6 worm cellular contexts compared by ENCODE assay signal in genomic region chrIII:12599672-12600071, ce11.
TF ChIP-seq lines count a peak whose summit lies in the region.

gldi-8 (minus strand) TSS chrIII:12599729.

TF ChIP-seq in whole organism, L1 larva, 84 proteins besides CTCF, POLR2A, EP300 and RAD21 (continues in another document):
- no peak for TF ChIP-seq ceh-63 (GFP tag; optimal IDR thresholded peaks at IDR 0.05; lab: Kevin White, UChicago)
- TF ChIP-seq ztf-4 (tag; optimal IDR thresholded peaks at IDR 0.05; lab: Kevin White, UChicago) = no peak
- peak; percentile 5 for TF ChIP-seq nhr-90 (tag; optimal IDR thresholded peaks at IDR 0.05; lab: Kevin White, UChicago; ENCODE audit: poor library complexity)
- TF ChIP-seq unc-62 (GFP tag; optimal IDR thresholded peaks at IDR 0.05; lab: Kevin White, UChicago) = no peak
- peak; percentile 27 for TF ChIP-seq rnt-1 (tag; optimal IDR thresholded peaks at IDR 0.05; lab: Kevin White, UChicago)
- peak in 1 of 3 experiments; percentile 1 for TF ChIP-seq ceh-82 (tag; optimal IDR thresholded peaks at IDR 0.05; lab: Kevin White, UChicago)
- TF ChIP-seq nhr-28 (tag; optimal IDR thresholded peaks at IDR 0.05; lab: Kevin White, UChicago) = no peak
- TF ChIP-seq lin-13 (GFP tag; optimal IDR thresholded peaks at IDR 0.05; lab: Kevin White, UChicago) = peak; percentile 53
- TF ChIP-seq lin-39 (tag; optimal IDR thresholded peaks at IDR 0.05; lab: Kevin White, UChicago) = no peak
- no peak for TF ChIP-seq fkh-4 (tag; optimal IDR thresholded peaks at IDR 0.05; lab: Kevin White, UChicago; ENCODE audit: borderline replicate concordance)
- TF ChIP-seq blmp-1 (tag; optimal IDR thresholded peaks at IDR 0.05; lab: Kevin White, UChicago) = peak; percentile 8
- peak; percentile 5 for TF ChIP-seq snu-23 (GFP tag; optimal IDR thresholded peaks at IDR 0.05; lab: Kevin White, UChicago)
- TF ChIP-seq nhr-85 (tag; lab: Kevin White, UChicago) = peak; percentile 82
- peak; percentile 48 for TF ChIP-seq snpc-4 (tag; optimal IDR thresholded peaks at IDR 0.05; lab: Kevin White, UChicago)
- TF ChIP-seq nhr-11 (tag; optimal IDR thresholded peaks at IDR 0.05; lab: Kevin White, UChicago) = no peak

TF ChIP-seq in whole organism, L2 larva, 48 proteins besides CTCF, POLR2A, EP300 and RAD21:
- peak; percentile 82 for TF ChIP-seq snpc-4 (tag; optimal IDR thresholded peaks at IDR 0.05; lab: Kevin White, UChicago)
- no peak for TF ChIP-seq sma-9 (GFP tag; optimal IDR thresholded peaks at IDR 0.05; lab: Kevin White, UChicago)
- TF ChIP-seq sma-9 (tag; optimal IDR thresholded peaks at IDR 0.05; lab: Kevin White, UChicago) = no peak

TF ChIP-seq in whole organism, L3 larva, 47 proteins besides CTCF, POLR2A, EP300 and RAD21:
- TF ChIP-seq aly-2 (tag; optimal IDR thresholded peaks at IDR 0.05; lab: Kevin White, UChicago) (no peak), snpc-4 (tag; optimal IDR thresholded peaks at IDR 0.05; lab: Kevin White, UChicago) (peak; percentile 56), egl-5 (tag; optimal IDR thresholded peaks at IDR 0.05; lab: Kevin White, UChicago) (peak; percentile 15)

TF ChIP-seq in whole organism, L4 larva, 104 proteins besides CTCF, POLR2A, EP300 and RAD21:
- no peak for TF ChIP-seq ztf-11 (tag; optimal IDR thresholded peaks at IDR 0.05; lab: Kevin White, UChicago)
- no peak for TF ChIP-seq hlh-11 (tag; optimal IDR thresholded peaks at IDR 0.05; lab: Kevin White, UChicago)
- no peak for TF ChIP-seq nhr-111 (GFP tag; optimal IDR thresholded peaks at IDR 0.05; lab: Kevin White, UChicago)
- peak; percentile 75 for TF ChIP-seq aha-1 (tag; lab: Kevin White, UChicago)
- TF ChIP-seq Y105C5A.15 (GFP tag; IDR thresholded peaks at IDR 0.05; lab: Robert Waterston, UW) = 0 out of 2 replicates have a peak, but pooled peaks have one; percentile 18
- 0 out of 2 replicates have a peak, but pooled peaks have one; percentile 18 for TF ChIP-seq tra-1 (GFP tag; IDR thresholded peaks at IDR 0.05; lab: Robert Waterston, UW)
- peak; percentile 45 for TF ChIP-seq ama-1 (optimal IDR thresholded peaks at IDR 0.05; lab: Kevin White, UChicago)
- 0 out of 2 replicates have a peak, but pooled peaks have one; percentile 10 for TF ChIP-seq dmd-6 (GFP tag; IDR thresholded peaks at IDR 0.05; lab: Robert Waterston, UW)
- TF ChIP-seq php-3 (GFP tag; IDR thresholded peaks at IDR 0.05; lab: Robert Waterston, UW) = peak; percentile 15; the same call in 1 of the 2 replicates
- no peak for TF ChIP-seq mxl-2 (GFP tag; conservative IDR thresholded peaks at IDR 0.05; lab: Robert Waterston, UW)
- no peak for TF ChIP-seq mes-2 (tag; optimal IDR thresholded peaks at IDR 0.05; lab: Kevin White, UChicago; ENCODE audit: poor library complexity, severe bottlenecking)
- TF ChIP-seq D1046.2 (GFP tag; IDR thresholded peaks at IDR 0.05; lab: Robert Waterston, UW) = no peak

TF ChIP-seq in whole organism, midembryonic, 9 proteins besides CTCF, POLR2A, EP300 and RAD21:
- TF ChIP-seq ztf-23 (GFP tag; IDR thresholded peaks at IDR 0.05; lab: Robert Waterston, UW) (0 out of 2 replicates have a peak, but pooled peaks have one; percentile 43), med-1 (GFP tag; optimal IDR thresholded peaks at IDR 0.05; lab: Kevin White, UChicago; ENCODE audit: insufficient read depth) (no peak)
TF ChIP-seq in whole organism, midembryonic: peak in this region for 1.

TF ChIP-seq in whole organism, young adult, 124 proteins besides CTCF, POLR2A, EP300 and RAD21:
- 0 out of 2 replicates have a peak, but pooled peaks have one; percentile 27 for TF ChIP-seq cebp-2 (GFP tag; IDR thresholded peaks at IDR 0.05; lab: Robert Waterston, UW)
- TF ChIP-seq xnd-1 (tag; optimal IDR thresholded peaks at IDR 0.05; lab: Kevin White, UChicago) = no peak
- 0 out of 2 replicates have a peak, but pooled peaks have one; percentile 13 for TF ChIP-seq mcd-1 (GFP tag; IDR thresholded peaks at IDR 0.05; lab: Robert Waterston, UW)
- TF ChIP-seq ama-1 (optimal IDR thresholded peaks at IDR 0.05; lab: Kevin White, UChicago) = no peak
- TF ChIP-seq ama-1 (GFP tag; optimal IDR thresholded peaks at IDR 0.05; lab: Kevin White, UChicago) = peak in 1 of 2 experiments; percentile 10
- TF ChIP-seq athp-1 (tag; optimal IDR thresholded peaks at IDR 0.05; lab: Kevin White, UChicago) = no peak
- TF ChIP-seq snpc-4 (GFP tag; optimal IDR thresholded peaks at IDR 0.05; lab: Kevin White, UChicago) = no peak
- TF ChIP-seq snpc-4 (tag; optimal IDR thresholded peaks at IDR 0.05; lab: Kevin White, UChicago) = peak; percentile 43 to 57 (median 50)
- peak; percentile 27 for TF ChIP-seq F23B12.7 (tag; optimal IDR thresholded peaks at IDR 0.05; lab: Kevin White, UChicago; ENCODE audit: insufficient read depth)
- peak; percentile 37; the same call in 1 of the 2 replicates for TF ChIP-seq Y53G8AR.9 (GFP tag; conservative IDR thresholded peaks at IDR 0.05; lab: Robert Waterston, UW)
- no peak for TF ChIP-seq F39B2.1 (GFP tag; IDR thresholded peaks at IDR 0.05; lab: Robert Waterston, UW)
